Worm (Caenorhabditis elegans) whole organism, late embryonic: ENCODE measurements around the gene F36D3.4.

ENCODE experiments used
- F13H6.1 ChIP-seq: sonication (generic microtip); optimal IDR thresholded peaks from 2 replicates; lab custom pipeline; 2016; ENCODE audit warnings: missing genetic modification characterization, missing compliant biosample characterization
- K02D7.2 ChIP-seq: sonication (generic microtip); optimal IDR thresholded peaks from 2 replicates; lab custom pipeline; 2017; ENCODE audit warnings: mild to moderate bottlenecking, missing genetic modification characterization, missing compliant biosample characterization
- ceh-18 ChIP-seq: sonication (generic microtip); optimal IDR thresholded peaks from 2 replicates; lab custom pipeline; 2016; ENCODE audit warnings: missing genetic modification characterization, missing compliant biosample characterization
- ceh-19 ChIP-seq: fragments of 200-800 bp; sonication (Bioruptor generic); optimal IDR thresholded peaks from 2 replicates; lab custom pipeline; 2018; ENCODE audit warnings: mild to moderate bottlenecking, missing genetic modification characterization, missing compliant biosample characterization
- ceh-24 ChIP-seq: sonication (generic microtip); optimal IDR thresholded peaks from 2 replicates; lab custom pipeline; 2016; ENCODE audit warnings: mild to moderate bottlenecking, missing genetic modification characterization, missing compliant biosample characterization
- ceh-30 ChIP-seq: fragments of 150-350 bp; optimal IDR thresholded peaks from 2 replicates; lab custom pipeline; 2014; ENCODE audit warnings: missing biosample characterization, missing genetic modification characterization
- ceh-31 ChIP-seq: sonication (generic microtip); optimal IDR thresholded peaks from 2 replicates; lab custom pipeline; 2016; ENCODE audit warnings: missing genetic modification characterization, missing compliant biosample characterization
- ceh-34 ChIP-seq: sonication (generic microtip); optimal IDR thresholded peaks from 2 replicates; lab custom pipeline; 2016; ENCODE audit warnings: mild to moderate bottlenecking, missing genetic modification characterization, missing compliant biosample characterization
- ceh-45 ChIP-seq: fragments of 200-800 bp; sonication (Bioruptor generic); IDR thresholded peaks from 2 replicates; pipeline ENCODE4 v1.3.6; 2022; ENCODE audit warnings: missing genetic modification reagents, missing genetic modification characterization, missing compliant biosample characterization
- ceh-9 ChIP-seq: sonication (generic microtip); optimal IDR thresholded peaks from 2 replicates; lab custom pipeline; 2016; ENCODE audit warnings: mild to moderate bottlenecking, missing genetic modification characterization, inconsistent platforms, missing compliant biosample characterization
- che-1 ChIP-seq: sonication (generic microtip); optimal IDR thresholded peaks from 2 replicates; lab custom pipeline; 2016; ENCODE audit warnings: mild to moderate bottlenecking, missing genetic modification characterization, missing compliant biosample characterization
- dve-1 ChIP-seq: sonication (generic microtip); optimal IDR thresholded peaks from 2 replicates; lab custom pipeline; 2017; ENCODE audit warnings: antibody characterized with exemption, mild to moderate bottlenecking, missing genetic modification characterization, missing compliant biosample characterization
- ets-4 ChIP-seq: sonication (generic microtip); optimal IDR thresholded peaks from 2 replicates; lab custom pipeline; 2016; ENCODE audit warnings: missing genetic modification characterization, missing compliant biosample characterization
- fkh-10 ChIP-seq: fragments of 150-350 bp; optimal IDR thresholded peaks from 2 replicates; lab custom pipeline; 2014; ENCODE audit warnings: missing biosample characterization, missing genetic modification reagents, missing genetic modification characterization
- fkh-6 ChIP-seq: sonication (generic microtip); optimal IDR thresholded peaks from 2 replicates; lab custom pipeline; 2016; ENCODE audit warnings: missing genetic modification characterization, missing compliant biosample characterization
- gmeb-2 ChIP-seq: sonication (generic microtip); optimal IDR thresholded peaks from 2 replicates; lab custom pipeline; 2016; ENCODE audit warnings: missing genetic modification characterization, inconsistent platforms, missing compliant biosample characterization
- hlh-13 ChIP-seq: fragments of 200-800 bp; sonication (Bioruptor generic); optimal IDR thresholded peaks from 2 replicates; lab custom pipeline; 2018; ENCODE audit warnings: mild to moderate bottlenecking, missing genetic modification characterization, missing compliant biosample characterization
- hlh-15 ChIP-seq: sonication (generic microtip); optimal IDR thresholded peaks from 2 replicates; lab custom pipeline; 2016; ENCODE audit warnings: missing genetic modification characterization, missing compliant biosample characterization
- hlh-30 ChIP-seq: sonication (generic microtip); optimal IDR thresholded peaks from 2 replicates; lab custom pipeline; 2017; ENCODE audit warnings: antibody characterized with exemption, missing genetic modification characterization, missing compliant biosample characterization; ENCODE audit not compliant: insufficient read depth
- hlh-6 ChIP-seq: sonication (generic microtip); optimal IDR thresholded peaks from 2 replicates; lab custom pipeline; 2016; ENCODE audit warnings: missing genotype, missing genetic modification characterization, missing compliant biosample characterization
- hlh-8 ChIP-seq: sonication (generic microtip); optimal IDR thresholded peaks from 2 replicates; lab custom pipeline; 2016; ENCODE audit warnings: missing genotype, missing genetic modification characterization, missing compliant biosample characterization
- lim-6 ChIP-seq: sonication (generic microtip); optimal IDR thresholded peaks from 2 replicates; lab custom pipeline; 2016; ENCODE audit warnings: missing genetic modification characterization, missing compliant biosample characterization
- lin-11 ChIP-seq: fragments of 200-800 bp; sonication (Bioruptor generic); optimal IDR thresholded peaks from 2 replicates; lab custom pipeline; 2018; ENCODE audit warnings: mild to moderate bottlenecking, missing genetic modification characterization, missing compliant biosample characterization
- nfya-1 ChIP-seq: sonication (generic microtip); optimal IDR thresholded peaks from 2 replicates; lab custom pipeline; 2017; ENCODE audit warnings: missing genetic modification characterization, mild to moderate bottlenecking, missing compliant biosample characterization, antibody characterized with exemption, moderate library complexity
- odd-2 ChIP-seq: sonication (generic microtip); optimal IDR thresholded peaks from 2 replicates; lab custom pipeline; 2017; ENCODE audit warnings: antibody characterized with exemption, mild to moderate bottlenecking, missing genetic modification characterization, missing compliant biosample characterization
- pag-3 ChIP-seq: sonication (generic microtip); optimal IDR thresholded peaks from 2 replicates; lab custom pipeline; 2016; ENCODE audit warnings: missing compliant biosample characterization, missing genetic modification characterization, borderline replicate concordance
- pat-9 ChIP-seq: fragments of 200-800 bp; sonication (Bioruptor generic); optimal IDR thresholded peaks from 2 replicates; lab custom pipeline; 2018; ENCODE audit warnings: mild to moderate bottlenecking, missing genetic modification characterization, moderate library complexity, missing compliant biosample characterization
- pha-2 ChIP-seq: sonication (generic microtip); optimal IDR thresholded peaks from 2 replicates; lab custom pipeline; 2017; ENCODE audit warnings: mild to moderate bottlenecking, missing genetic modification characterization, missing compliant biosample characterization
- pqm-1 ChIP-seq: sonication (generic microtip); optimal IDR thresholded peaks from 2 replicates; lab custom pipeline; 2016; ENCODE audit warnings: missing genetic modification characterization, missing compliant biosample characterization
- pros-1 ChIP-seq: fragments of 150-350 bp; optimal IDR thresholded peaks from 2 replicates; lab custom pipeline; 2014; ENCODE audit warnings: missing biosample characterization, missing genetic modification reagents, missing genetic modification characterization
- ref-2 ChIP-seq: sonication (generic microtip); optimal IDR thresholded peaks from 2 replicates; lab custom pipeline; 2016; ENCODE audit warnings: missing genetic modification characterization, missing compliant biosample characterization
- rnt-1 ChIP-seq: sonication (generic microtip); optimal IDR thresholded peaks from 2 replicates; lab custom pipeline; 2016; ENCODE audit warnings: missing genetic modification characterization, missing compliant biosample characterization
- ttx-3 ChIP-seq: sonication (generic microtip); optimal IDR thresholded peaks from 2 replicates; lab custom pipeline; 2016; ENCODE audit warnings: missing genetic modification reagents, missing genetic modification characterization, missing compliant biosample characterization
- unc-55 ChIP-seq: sonication (generic microtip); optimal IDR thresholded peaks from 2 replicates; lab custom pipeline; 2017; ENCODE audit warnings: missing biosample characterization, missing genetic modification reagents, missing genetic modification characterization

F36D3.4 gene

DNA sequence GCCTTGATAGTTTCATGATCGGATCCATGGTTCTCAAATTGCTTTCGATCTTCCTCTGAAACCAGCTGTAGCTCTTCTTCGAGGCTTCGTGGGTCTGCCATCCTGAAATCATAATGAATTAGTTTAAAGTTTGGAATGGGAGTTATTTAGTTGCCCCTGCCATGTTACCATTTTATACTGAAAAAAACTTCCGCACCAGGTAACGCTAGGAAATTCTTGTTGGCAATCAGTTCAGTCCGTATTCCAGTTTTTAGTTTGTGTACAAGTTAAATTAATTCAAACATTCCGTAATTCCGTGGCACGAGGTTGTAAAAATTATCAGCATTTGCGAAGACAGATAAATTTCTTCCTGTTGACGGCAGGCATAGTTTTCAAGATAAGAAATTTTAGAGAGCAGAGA, 30.0 kb downstream of the F36D3.4 start, which contains the start of gene Y32B12A.5:
Gene Y32B12A.5 (minus strand): TSS at position 101 of the 400 bp plus-strand sequence.
- TF ChIP-seq ttx-3 (no peak), pha-2 (tag; lab: Kevin White, UChicago) (no peak), ceh-30 (no peak), hlh-6 (tag; lab: Kevin White, UChicago) (no peak), nfya-1 (tag; lab: Kevin White, UChicago) (no peak), hlh-30 (no peak), hlh-8 (tag; lab: Kevin White, UChicago) (no peak), pat-9 (tag; lab: Kevin White, UChicago) (no peak)

DNA sequence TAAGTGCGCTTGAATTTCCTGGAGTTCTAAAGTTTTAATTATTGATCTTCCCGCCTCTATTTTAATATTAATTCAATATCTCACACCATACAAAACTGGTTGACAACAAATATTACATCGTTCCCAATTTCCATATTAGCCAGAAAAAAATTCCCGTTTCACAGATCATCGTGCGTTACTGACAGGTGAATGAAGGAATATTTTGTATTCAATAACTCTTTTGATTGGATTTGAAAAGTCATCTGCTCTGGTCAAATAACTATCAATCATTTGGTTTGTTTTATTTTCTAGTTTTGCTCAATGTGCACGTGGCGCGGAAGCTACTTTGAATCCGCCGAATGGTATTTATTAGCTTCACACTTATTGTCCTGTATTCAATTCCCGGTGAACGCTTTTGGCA, 33.8 kb downstream of the F36D3.4 start, which contains the start of gene srh-139:
Gene srh-139 (plus strand): TSS at position 301 of the 400 bp plus-strand sequence.
- no peak for TF ChIP-seq fkh-10 (GFP tag; lab: Kevin White, UChicago)
- no peak for TF ChIP-seq rnt-1
- no peak for TF ChIP-seq ets-4 (tag; lab: Kevin White, UChicago)
- TF ChIP-seq F13H6.1 (tag; lab: Kevin White, UChicago), result no peak
- TF ChIP-seq unc-55, result no peak
- no peak for TF ChIP-seq lim-6 (tag; lab: Kevin White, UChicago)
- no peak for TF ChIP-seq ceh-45 (GFP tag; lab: Robert Waterston, UW)
- no peak for TF ChIP-seq ttx-3
- no peak for TF ChIP-seq hlh-13 (GFP tag; lab: Kevin White, UChicago)
- TF ChIP-seq ceh-9, result no peak
- TF ChIP-seq ceh-30, result no peak
- TF ChIP-seq hlh-15 (tag; lab: Kevin White, UChicago), result no peak

DNA sequence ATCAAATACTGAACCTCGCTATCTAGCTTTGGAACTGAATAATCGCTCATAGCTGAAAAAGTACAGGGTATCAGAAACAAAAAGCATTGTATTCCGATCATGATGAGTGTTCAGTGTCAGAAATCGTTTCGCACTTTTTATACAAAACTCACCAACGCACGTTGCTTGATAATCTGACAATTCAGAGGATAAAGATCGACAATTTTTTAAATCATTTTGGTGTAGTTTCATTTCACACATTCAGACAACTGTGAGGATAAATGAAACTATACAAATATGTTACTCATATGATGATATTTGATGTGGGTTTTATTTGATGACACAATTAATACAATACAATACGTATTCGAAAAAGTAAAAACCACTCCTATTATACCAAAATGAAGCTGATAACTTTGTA, 34.5 kb downstream of the F36D3.4 start, which contains the start of gene F57E7.2:
Gene F57E7.2 (minus strand): TSS at position 101 of the 400 bp plus-strand sequence.
- TF ChIP-seq fkh-6 (tag; lab: Kevin White, UChicago) (no peak), che-1 (tag; lab: Kevin White, UChicago) (no peak), hlh-30 (no peak), ceh-9 (no peak), pag-3 (tag; lab: Kevin White, UChicago) (no peak)

DNA sequence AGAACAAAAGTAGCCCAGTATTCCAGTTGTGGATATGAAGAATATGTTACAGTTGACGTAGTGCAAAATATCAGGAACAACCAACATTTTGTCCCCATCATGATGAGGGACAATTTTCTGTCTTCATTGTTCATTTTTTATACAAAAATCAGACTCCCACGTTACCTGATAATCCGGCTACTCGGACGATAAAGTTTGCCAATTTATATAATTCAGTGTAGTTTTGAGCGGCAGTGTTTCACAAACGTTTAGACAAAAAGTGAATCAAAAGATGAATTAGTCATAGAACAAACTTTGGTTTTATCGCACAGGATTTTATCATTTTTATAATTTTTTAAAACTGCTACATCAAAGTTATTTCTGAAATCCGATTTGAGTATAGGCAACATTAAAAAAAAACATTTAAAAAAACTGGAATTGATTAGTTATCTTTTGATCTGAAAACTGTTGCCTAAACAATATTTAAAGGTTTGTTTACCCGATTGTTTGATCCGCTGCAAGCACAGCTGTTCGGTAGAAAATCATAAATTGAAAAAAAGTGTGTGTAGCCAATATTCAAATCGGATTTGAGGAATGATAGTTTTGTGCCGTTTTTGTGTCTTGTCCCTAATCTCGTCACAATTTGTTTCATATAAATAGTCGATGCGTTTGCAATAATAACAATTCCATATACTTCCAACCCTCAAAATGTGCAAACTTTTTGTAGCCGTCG, 36.4 kb downstream of the F36D3.4 start, which contains the start of the genes F57E7.4 and spig-6:
Gene F57E7.4 (minus strand): TSS at position 101 of the 712 bp plus-strand sequence.
Gene spig-6 (plus strand): TSS at position 662 of the 712 bp plus-strand sequence.
- TF ChIP-seq K02D7.2 (no peak), ceh-19 (no peak), nfya-1 (tag; lab: Kevin White, UChicago) (no peak), ceh-34 (no peak), ceh-18 (tag; lab: Kevin White, UChicago) (no peak), ceh-24 (tag; lab: Kevin White, UChicago) (no peak), odd-2 (tag; lab: Kevin White, UChicago) (no peak), dve-1 (tag; lab: Kevin White, UChicago) (no peak), hlh-8 (tag; lab: Kevin White, UChicago) (no peak), lin-11 (tag; lab: Kevin White, UChicago) (no peak), ceh-31 (tag; lab: Kevin White, UChicago) (no peak), lim-6 (tag; lab: Kevin White, UChicago) (no peak), pat-9 (tag; lab: Kevin White, UChicago) (no peak), pros-1 (no peak), gmeb-2 (tag; lab: Kevin White, UChicago) (no peak)

DNA sequence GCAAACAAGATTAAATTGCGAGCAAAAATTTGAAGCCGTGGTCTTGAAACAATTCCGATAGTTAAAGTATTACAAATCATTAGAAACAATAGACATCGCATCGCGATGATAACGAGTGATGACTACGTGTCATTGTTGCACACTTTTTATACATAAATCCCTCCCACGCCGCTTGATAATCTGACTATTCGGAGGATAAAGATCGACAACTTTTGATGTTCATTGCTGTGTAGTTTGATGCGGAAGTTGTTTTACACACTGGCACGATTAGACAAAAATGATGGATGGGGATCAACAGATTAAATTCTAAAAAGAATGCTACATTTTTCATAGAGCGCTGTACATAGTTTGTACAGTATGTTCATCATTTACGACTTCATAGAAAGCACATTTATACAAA, 38.2 kb downstream of the F36D3.4 start, which contains the start of gene T08G3.11:
Gene T08G3.11 (minus strand): TSS at position 101 of the 400 bp plus-strand sequence.
- TF ChIP-seq pqm-1 (tag; lab: Kevin White, UChicago) (no peak), nfya-1 (tag; lab: Kevin White, UChicago) (no peak), che-1 (tag; lab: Kevin White, UChicago) (no peak), ref-2 (tag; lab: Kevin White, UChicago) (no peak), hlh-13 (GFP tag; lab: Kevin White, UChicago) (no peak), fkh-6 (tag; lab: Kevin White, UChicago) (no peak)
